Fruit fly (Drosophila melanogaster): ENCODE measurements around the gene jvl.

The jvl gene

dm6 chr3R:14751023-14751422 lies 9.6 kb downstream of the jvl start, which contains the start of gene smp-30:
Gene smp-30 (minus strand): TSS chr3R:14751246.
- TF ChIP-seq sug (tag; optimal IDR thresholded peaks at IDR 0.05): no peak
- peak; percentile 4 for TF ChIP-seq sens (GFP tag)
- TF ChIP-seq CG2199 (GFP tag; IDR thresholded peaks at IDR 0.05): 0 out of 3 replicates have a peak, but pooled peaks have one; percentile 74
- TF ChIP-seq chinmo (GFP tag; IDR thresholded peaks at IDR 0.05; ENCODE audit: partially characterized antibody): no peak
- TF ChIP-seq gcm (GFP tag; optimal IDR thresholded peaks at IDR 0.05): peak; percentile 53
- no peak for TF ChIP-seq CG10366 (GFP tag; IDR thresholded peaks at IDR 0.05)
- TF ChIP-seq CG4282 (GFP tag; optimal IDR thresholded peaks at IDR 0.05): no peak
- no peak for TF ChIP-seq Scr (GFP tag; IDR thresholded peaks at IDR 0.05; ENCODE audit: partially characterized antibody)
- TF ChIP-seq Chrac-16 (GFP tag; optimal IDR thresholded peaks at IDR 0.05): no peak
- no peak for TF ChIP-seq CTCF (GFP tag; optimal IDR thresholded peaks at IDR 0.05)

dm6 chr3R:14754360-14754759 lies 13.0 kb downstream of the jvl start, which contains the start of gene CG7362:
Gene CG7362 (minus strand): TSS chr3R:14754460.
- TF ChIP-seq Dip3 (GFP tag; optimal IDR thresholded peaks at IDR 0.05) (no peak), CG1233 (GFP tag; optimal IDR thresholded peaks at IDR 0.05) (no peak), croc (GFP tag; conservative IDR thresholded peaks at IDR 0.05) (no peak), CG2199 (GFP tag; IDR thresholded peaks at IDR 0.05) (0 out of 3 replicates have a peak, but pooled peaks have one; percentile 14), pfk (GFP tag; optimal IDR thresholded peaks at IDR 0.05) (no peak), CG7987 (GFP tag; optimal IDR thresholded peaks at IDR 0.05) (no peak)

dm6 chr3R:14754806-14755488 lies 13.6 kb downstream of the jvl start:
- TF ChIP-seq CG32772 (GFP tag; IDR thresholded peaks at IDR 0.05): 0 out of 2 replicates have a peak, but pooled peaks have one; percentile 10
- TF ChIP-seq Ptx1 (GFP tag; IDR thresholded peaks at IDR 0.05): peak; percentile 67
- 0 out of 2 replicates have a peak, but pooled peaks have one; percentile 34 for TF ChIP-seq CG14014 (GFP tag; IDR thresholded peaks at IDR 0.05)
- TF ChIP-seq ems (GFP tag; optimal IDR thresholded peaks at IDR 0.05): peak; percentile 7
- TF ChIP-seq ranshi (GFP tag; IDR thresholded peaks at IDR 0.05): 0 out of 2 replicates have a peak, but pooled peaks have one; percentile 51
- TF ChIP-seq CG9215 (GFP tag; IDR thresholded peaks at IDR 0.05): no peak
- no peak for TF ChIP-seq sima (GFP tag; optimal IDR thresholded peaks at IDR 0.05)
- TF ChIP-seq Fer3 (tag; optimal IDR thresholded peaks at IDR 0.05): peak; percentile 54
- no peak for TF ChIP-seq HmgD (GFP tag; optimal IDR thresholded peaks at IDR 0.05)
- no peak for TF ChIP-seq Adf1 (GFP tag; IDR thresholded peaks at IDR 0.05)
- no peak for TF ChIP-seq Eip74EF (GFP tag; optimal IDR thresholded peaks at IDR 0.05)
- peak; percentile 16 for TF ChIP-seq CG18619 (GFP tag; optimal IDR thresholded peaks at IDR 0.05)
- no peak for TF ChIP-seq CG31365 (tag; optimal IDR thresholded peaks at IDR 0.05)
- no peak for TF ChIP-seq twi (tag; optimal IDR thresholded peaks at IDR 0.05)
- TF ChIP-seq pita (GFP tag; optimal IDR thresholded peaks at IDR 0.05): no peak
- TF ChIP-seq tio (GFP tag; optimal IDR thresholded peaks at IDR 0.05): peak; percentile 10
- TF ChIP-seq cwo (GFP tag; optimal IDR thresholded peaks at IDR 0.05): peak; percentile 58
- no peak for TF ChIP-seq Rx (GFP tag; IDR thresholded peaks at IDR 0.05)
- TF ChIP-seq chm (GFP tag; IDR thresholded peaks at IDR 0.05): no peak; the same call in 1 of the 2 replicates
- TF ChIP-seq CG4424 (GFP tag; optimal IDR thresholded peaks at IDR 0.05): peak; percentile 42
- 0 out of 2 replicates have a peak, but pooled peaks have one; percentile 31 for TF ChIP-seq CG17328 (GFP tag; IDR thresholded peaks at IDR 0.05)
- no peak for TF ChIP-seq CG14710 (tag; optimal IDR thresholded peaks at IDR 0.05)
- TF ChIP-seq grau (tag; optimal IDR thresholded peaks at IDR 0.05): peak; percentile 39
- no peak for TF ChIP-seq dmrt11E (tag; optimal IDR thresholded peaks at IDR 0.05)
- TF ChIP-seq CG10565 (GFP tag; optimal IDR thresholded peaks at IDR 0.05): no peak
- TF ChIP-seq CG13894 (tag; optimal IDR thresholded peaks at IDR 0.05): no peak
- no peak for TF ChIP-seq CG13123 (GFP tag; optimal IDR thresholded peaks at IDR 0.05)
- no peak for TF ChIP-seq CG12659 (GFP tag; optimal IDR thresholded peaks at IDR 0.05)
- no peak for TF ChIP-seq pho (GFP tag; optimal IDR thresholded peaks at IDR 0.05)
- TF ChIP-seq Hr39 (optimal IDR thresholded peaks at IDR 0.05): no peak
- no peak for TF ChIP-seq sc (optimal IDR thresholded peaks at IDR 0.05)
- TF ChIP-seq sc (GFP tag; optimal IDR thresholded peaks at IDR 0.05): no peak
- TF ChIP-seq ERR (GFP tag; optimal IDR thresholded peaks at IDR 0.05): no peak

Measured in whole organism, embryonic.